Fruit fly (Drosophila melanogaster) whole organism, prepupa: ENCODE data around the gene CG46311.
A peak's percentile ranks its signal among the peaks of the same experiment; 100 is the strongest.

ENCODE experiments used
- CG10631 ChIP-seq: fragments of 200-800 bp; sonication (Bioruptor generic); optimal IDR thresholded peaks from 2 replicates; lab custom pipeline; 2016; ENCODE audit warnings: missing biosample characterization, missing genetic modification characterization
- CG10669 ChIP-seq: fragments of 200-800 bp; sonication (Bioruptor generic); optimal IDR thresholded peaks from 3 replicates; lab custom pipeline; 2018; ENCODE audit warnings: missing biosample characterization, mild to moderate bottlenecking, missing genetic modification characterization, moderate library complexity
- CG16779 ChIP-seq: fragments of 200-800 bp; sonication (Bioruptor generic); optimal IDR thresholded peaks from 3 replicates; lab custom pipeline; 2017; ENCODE audit warnings: missing biosample characterization, mild to moderate bottlenecking, missing genetic modification characterization
- CG31627 ChIP-seq: fragments of 200-800 bp; sonication (Bioruptor generic); optimal IDR thresholded peaks from 3 replicates; lab custom pipeline; 2016; ENCODE audit warnings: missing biosample characterization, missing genetic modification characterization
- CG34406 ChIP-seq: fragments of 200-800 bp; sonication (Bioruptor generic); optimal IDR thresholded peaks from 3 replicates; lab custom pipeline; 2016; ENCODE audit warnings: missing biosample characterization, missing genetic modification characterization
- CG3919 ChIP-seq: fragments of 200-800 bp; sonication (Bioruptor generic); optimal IDR thresholded peaks from 3 replicates; lab custom pipeline; 2016; ENCODE audit warnings: missing biosample characterization, missing genetic modification characterization
- CG8632 ChIP-seq: fragments of 200-800 bp; sonication (Bioruptor generic); optimal IDR thresholded peaks from 3 replicates; lab custom pipeline; 2016; ENCODE audit warnings: missing biosample characterization, missing genetic modification characterization
- Eip93F ChIP-seq: fragments of 200-800 bp; sonication (Bioruptor generic); optimal IDR thresholded peaks from 2 replicates; lab custom pipeline; 2016; ENCODE audit warnings: missing biosample characterization, mild to moderate bottlenecking, missing genetic modification characterization
- Ets21C ChIP-seq: fragments of 200-800 bp; sonication (Bioruptor generic); optimal IDR thresholded peaks from 3 replicates; lab custom pipeline; 2016; ENCODE audit warnings: missing biosample characterization, missing genetic modification characterization
- Smox ChIP-seq: fragments of 200-800 bp; sonication (Bioruptor generic); optimal IDR thresholded peaks from 3 replicates; lab custom pipeline; 2016; ENCODE audit warnings: missing biosample characterization, missing genetic modification characterization
- Sox14 ChIP-seq: fragments of 200-800 bp; sonication (Bioruptor generic); optimal IDR thresholded peaks from 3 replicates; lab custom pipeline; 2016; ENCODE audit warnings: missing biosample characterization, missing genetic modification characterization
- net ChIP-seq: fragments of 200-800 bp; sonication (Bioruptor generic); optimal IDR thresholded peaks from 3 replicates; lab custom pipeline; 2016; ENCODE audit warnings: missing biosample characterization, missing genetic modification characterization

dm6 chrX:13570255-13570654 is 6.6 kb downstream of the CG46311 start:
- TF ChIP-seq CG3919: no peak
- no peak for TF ChIP-seq Eip93F
- no peak for TF ChIP-seq CG31627 (GFP tag; lab: Kevin White, UChicago)
- peak; percentile 20 for TF ChIP-seq Smox (GFP tag; lab: Kevin White, UChicago)
- TF ChIP-seq CG16779 (tag; lab: Kevin White, UChicago): no peak
- no peak for TF ChIP-seq Ets21C (GFP tag; lab: Kevin White, UChicago)
- TF ChIP-seq CG10631 (GFP tag; lab: Kevin White, UChicago): no peak
- TF ChIP-seq net (GFP tag; lab: Kevin White, UChicago): no peak
- no peak for TF ChIP-seq Sox14 (GFP tag; lab: Kevin White, UChicago)
- TF ChIP-seq CG10669 (GFP tag; lab: Kevin White, UChicago): no peak
- TF ChIP-seq CG34406 (GFP tag; lab: Kevin White, UChicago): peak; percentile 26
- no peak for TF ChIP-seq CG8632 (GFP tag; lab: Kevin White, UChicago)
